Fruit fly (Drosophila melanogaster): ENCODE data around the gene CG15564.

Gene CG15564

dm6 chr3R:31197142-31197994, 37.8 kb downstream of the CG15564 start (continued):
- TF ChIP-seq CG2889 (GFP tag; IDR thresholded peaks at IDR 0.05) (no peak), CG10366 (GFP tag; IDR thresholded peaks at IDR 0.05) (no peak), CG15479 (GFP tag; optimal IDR thresholded peaks at IDR 0.05) (peak; percentile 57), CG6765 (GFP tag; optimal IDR thresholded peaks at IDR 0.05) (no peak), NFAT (GFP tag; IDR thresholded peaks at IDR 0.05) (no peak), CG3281 (GFP tag; optimal IDR thresholded peaks at IDR 0.05) (no peak), Hr51 (GFP tag; optimal IDR thresholded peaks at IDR 0.05) (no peak), amos (GFP tag; IDR thresholded peaks at IDR 0.05; ENCODE audit: partially characterized antibody) (no peak), Chrac-16 (GFP tag; optimal IDR thresholded peaks at IDR 0.05) (no peak), CG18599 (GFP tag; optimal IDR thresholded peaks at IDR 0.05) (peak; percentile 5), tll (GFP tag; optimal IDR thresholded peaks at IDR 0.05) (no peak), bowl (GFP tag; IDR thresholded peaks at IDR 0.05) (no peak), Ets65A (GFP tag) (no peak), ken (GFP tag; IDR thresholded peaks at IDR 0.05) (no peak), CG3995 (GFP tag; optimal IDR thresholded peaks at IDR 0.05) (no peak), CG17361 (GFP tag; IDR thresholded peaks at IDR 0.05) (no peak), zen2 (GFP tag; IDR thresholded peaks at IDR 0.05; ENCODE audit: partially characterized antibody) (no peak), CG2875 (GFP tag; optimal IDR thresholded peaks at IDR 0.05) (no peak), Opbp (GFP tag; IDR thresholded peaks at IDR 0.05; ENCODE audit: partially characterized antibody) (no peak), CG1647 (GFP tag; optimal IDR thresholded peaks at IDR 0.05) (no peak), mirr (GFP tag; optimal IDR thresholded peaks at IDR 0.05) (no peak), CG6683 (GFP tag; optimal IDR thresholded peaks at IDR 0.05) (no peak), NC2α (GFP tag; optimal IDR thresholded peaks at IDR 0.05) (no peak), CG2712 (tag; optimal IDR thresholded peaks at IDR 0.05) (no peak), pan (optimal IDR thresholded peaks at IDR 0.05) (no peak), pan (GFP tag; optimal IDR thresholded peaks at IDR 0.05 in 1 of 2, IDR thresholded peaks at IDR 0.05 in 1 of 2) (no peak), Jarid2 (GFP tag; optimal IDR thresholded peaks at IDR 0.05) (no peak), onecut (GFP tag; IDR thresholded peaks at IDR 0.05) (no peak), CG4820 (GFP tag; optimal IDR thresholded peaks at IDR 0.05) (no peak), Atf-2 (GFP tag; optimal IDR thresholded peaks at IDR 0.05) (no peak), ewg (GFP tag; optimal IDR thresholded peaks at IDR 0.05) (no peak), CG4617 (GFP tag; optimal IDR thresholded peaks at IDR 0.05; ENCODE audit: borderline replicate concordance) (no peak), knrl (GFP tag; IDR thresholded peaks at IDR 0.05; ENCODE audit: partially characterized antibody) (no peak), chif (GFP tag; optimal IDR thresholded peaks at IDR 0.05) (no peak), Nf-YB (GFP tag; optimal IDR thresholded peaks at IDR 0.05) (no peak), D19B (GFP tag; optimal IDR thresholded peaks at IDR 0.05) (peak; percentile 48), H15 (GFP tag; IDR thresholded peaks at IDR 0.05) (no peak), Vsx1 (GFP tag; optimal IDR thresholded peaks at IDR 0.05) (peak; percentile 21), pum (GFP tag; optimal IDR thresholded peaks at IDR 0.05) (no peak), Mrtf (GFP tag; IDR thresholded peaks at IDR 0.05) (no peak), CG1832 (GFP tag; optimal IDR thresholded peaks at IDR 0.05) (no peak)

Measured in whole organism, embryonic.